Worm (Caenorhabditis elegans) whole organism, mixed stage, embryonic: ENCODE measurements around the gene K04C1.5.

Source experiments
- M03D4.4 ChIP-seq: sonication (generic microtip); optimal IDR thresholded peaks from 2 replicates; lab custom pipeline; 2017; ENCODE audit warnings: mild to moderate bottlenecking, missing genetic modification characterization, missing compliant biosample characterization
- bed-3 ChIP-seq: fragments of 200-800 bp; sonication (Bioruptor generic); optimal IDR thresholded peaks from 3 replicates; lab custom pipeline; 2018; ENCODE audit warnings: mild to moderate bottlenecking, missing genetic modification characterization, moderate library complexity, missing compliant biosample characterization
- blmp-1 ChIP-seq: fragments of 150-350 bp; optimal IDR thresholded peaks from 2 replicates; lab custom pipeline; 2014; ENCODE audit warnings: missing biosample characterization, missing genetic modification characterization
- ceh-39 ChIP-seq: fragments of 150-350 bp; optimal IDR thresholded peaks from 2 replicates; lab custom pipeline; 2014; ENCODE audit warnings: missing biosample characterization, missing genetic modification characterization
- ceh-43 ChIP-seq: fragments of 200-800 bp; sonication (Bioruptor generic); optimal IDR thresholded peaks from 2 replicates; lab custom pipeline; 2018; ENCODE audit warnings: mild to moderate bottlenecking, missing genetic modification characterization, moderate library complexity, missing compliant biosample characterization
- ceh-83 ChIP-seq: fragments of 200-800 bp; sonication (Bioruptor generic); optimal IDR thresholded peaks from 2 replicates; lab custom pipeline; 2018; ENCODE audit warnings: mild to moderate bottlenecking, missing genetic modification characterization, missing compliant biosample characterization
- ces-1 ChIP-seq: fragments of 150-350 bp; optimal IDR thresholded peaks from 2 replicates; lab custom pipeline; 2014; ENCODE audit warnings: missing biosample characterization, missing genetic modification reagents, missing genetic modification characterization
- cnd-1 ChIP-seq: fragments of 200-800 bp; sonication (Bioruptor generic); optimal IDR thresholded peaks from 2 replicates; lab custom pipeline; 2018; ENCODE audit warnings: mild to moderate bottlenecking, missing genetic modification characterization, missing compliant biosample characterization
- drap-1 ChIP-seq: fragments of 200-800 bp; sonication (Bioruptor generic); optimal IDR thresholded peaks from 3 replicates; lab custom pipeline; 2018; ENCODE audit warnings: mild to moderate bottlenecking, missing genetic modification characterization, missing compliant biosample characterization
- elt-3 ChIP-seq: fragments of 150-350 bp; optimal IDR thresholded peaks from 2 replicates; lab custom pipeline; 2014; ENCODE audit warnings: missing biosample characterization, missing genetic modification characterization
- flh-1 ChIP-seq: fragments of 200-800 bp; sonication (Bioruptor generic); optimal IDR thresholded peaks from 2 replicates; lab custom pipeline; 2018; ENCODE audit warnings: mild to moderate bottlenecking, missing genetic modification characterization, moderate library complexity, missing compliant biosample characterization
- ham-2 ChIP-seq: fragments of 200-800 bp; sonication (Bioruptor generic); optimal IDR thresholded peaks from 2 replicates; lab custom pipeline; 2018; ENCODE audit warnings: mild to moderate bottlenecking, missing genetic modification characterization, missing compliant biosample characterization
- hlh-1 ChIP-seq: fragments of 150-350 bp; optimal IDR thresholded peaks from 2 replicates; lab custom pipeline; 2014; ENCODE audit warnings: missing biosample characterization, missing genetic modification reagents, missing genetic modification characterization
- lin-32 ChIP-seq: fragments of 200-800 bp; sonication (Bioruptor generic); optimal IDR thresholded peaks from 2 replicates; lab custom pipeline; 2018; ENCODE audit warnings: mild to moderate bottlenecking, missing genetic modification characterization, missing compliant biosample characterization
- lsy-2 ChIP-seq: fragments of 150-350 bp; optimal IDR thresholded peaks from 2 replicates; lab custom pipeline; 2014; ENCODE audit warnings: missing biosample characterization, missing genetic modification characterization
- mep-1 ChIP-seq: fragments of 150-350 bp; optimal IDR thresholded peaks from 2 replicates; lab custom pipeline; 2017; ENCODE audit warnings: missing biosample characterization, missing genetic modification reagents, missing genetic modification characterization, inconsistent platforms
- mls-2 ChIP-seq: sonication (generic microtip); optimal IDR thresholded peaks from 2 replicates; lab custom pipeline; 2016; ENCODE audit warnings: mild to moderate bottlenecking, missing genetic modification characterization, moderate library complexity, missing compliant biosample characterization
- nhr-12 ChIP-seq: fragments of 150-350 bp; optimal IDR thresholded peaks from 2 replicates; lab custom pipeline; 2014; ENCODE audit warnings: missing biosample characterization, missing genetic modification characterization
- nhr-2 ChIP-seq: fragments of 150-350 bp; optimal IDR thresholded peaks from 2 replicates; lab custom pipeline; 2014; ENCODE audit warnings: missing biosample characterization, missing genetic modification characterization
- nhr-237 ChIP-seq: fragments of 150-350 bp; optimal IDR thresholded peaks from 2 replicates; lab custom pipeline; 2014; ENCODE audit warnings: missing biosample characterization, missing genetic modification characterization
- nhr-28 ChIP-seq: fragments of 150-350 bp; optimal IDR thresholded peaks from 2 replicates; lab custom pipeline; 2014; ENCODE audit warnings: missing biosample characterization, missing genetic modification characterization
- pha-4 ChIP-seq: fragments of 150-350 bp; optimal IDR thresholded peaks from 2 replicates; lab custom pipeline; 2018; ENCODE audit warnings: missing biosample characterization, missing genetic modification reagents, missing genetic modification characterization
- sem-2 ChIP-seq: fragments of 200-800 bp; sonication (Bioruptor generic); optimal IDR thresholded peaks from 2 replicates; lab custom pipeline; 2018; ENCODE audit warnings: mild to moderate bottlenecking, missing genetic modification characterization, missing compliant biosample characterization
- snpc-4 ChIP-seq: fragments of 150-350 bp; optimal IDR thresholded peaks from 2 replicates; lab custom pipeline; 2014; ENCODE audit warnings: missing biosample characterization, missing genetic modification characterization
- sptf-1 ChIP-seq: sonication (generic microtip); optimal IDR thresholded peaks from 2 replicates; lab custom pipeline; 2017; ENCODE audit warnings: mild to moderate bottlenecking, missing genetic modification characterization, moderate library complexity, missing compliant biosample characterization
- tbx-8 ChIP-seq: fragments of 200-800 bp; sonication (Bioruptor generic); optimal IDR thresholded peaks from 2 replicates; lab custom pipeline; 2018; ENCODE audit warnings: mild to moderate bottlenecking, missing genetic modification characterization, moderate library complexity, missing compliant biosample characterization
- unc-120 ChIP-seq: sonication (generic microtip); optimal IDR thresholded peaks from 2 replicates; lab custom pipeline; 2017; ENCODE audit warnings: missing genetic modification characterization, missing compliant biosample characterization; ENCODE audit not compliant: poor library complexity, severe bottlenecking
- unc-62 ChIP-seq: fragments of 150-350 bp; optimal IDR thresholded peaks from 2 replicates; lab custom pipeline; 2014; ENCODE audit warnings: missing biosample characterization, missing genetic modification reagents, missing genetic modification characterization
- ztf-11 ChIP-seq: fragments of 150-350 bp; optimal IDR thresholded peaks from 2 replicates; lab custom pipeline; 2014; ENCODE audit warnings: missing biosample characterization, missing genetic modification characterization

K04C1.5 gene

ce11 chrX:14234932-14235331 lies 12.9 kb upstream of the K04C1.5 start, which contains the start of gene srg-37:
Gene srg-37 (minus strand): TSS chrX:14235032.
- TF ChIP-seq nhr-237 (tag; lab: Kevin White, UChicago) (no peak), ceh-83 (GFP tag; lab: Kevin White, UChicago) (no peak), unc-62 (GFP tag; lab: Kevin White, UChicago) (no peak), ham-2 (no peak), flh-1 (GFP tag; lab: Kevin White, UChicago) (no peak), elt-3 (tag; lab: Kevin White, UChicago) (no peak), tbx-8 (no peak), lin-32 (no peak), ces-1 (GFP tag; lab: Kevin White, UChicago) (no peak), unc-120 (tag; lab: Kevin White, UChicago) (no peak), drap-1 (no peak), snpc-4 (tag; lab: Kevin White, UChicago) (no peak), sptf-1 (tag; lab: Kevin White, UChicago) (no peak), M03D4.4 (tag; lab: Kevin White, UChicago) (no peak), ceh-43 (GFP tag; lab: Kevin White, UChicago) (no peak), cnd-1 (no peak), mep-1 (tag; lab: Kevin White, UChicago) (no peak), nhr-2 (tag; lab: Kevin White, UChicago) (no peak), nhr-12 (tag; lab: Kevin White, UChicago) (no peak)
- TF ChIP-seq, all 35 proteins: peak for 0

- TF ChIP-seq sptf-1 (tag; lab: Kevin White, UChicago): peak; percentile 27
- TF ChIP-seq elt-3 (tag; lab: Kevin White, UChicago): no peak
Measured at ce11 chrX:14236121-14236824, 11.6 kb upstream of the K04C1.5 start.

DNA sequence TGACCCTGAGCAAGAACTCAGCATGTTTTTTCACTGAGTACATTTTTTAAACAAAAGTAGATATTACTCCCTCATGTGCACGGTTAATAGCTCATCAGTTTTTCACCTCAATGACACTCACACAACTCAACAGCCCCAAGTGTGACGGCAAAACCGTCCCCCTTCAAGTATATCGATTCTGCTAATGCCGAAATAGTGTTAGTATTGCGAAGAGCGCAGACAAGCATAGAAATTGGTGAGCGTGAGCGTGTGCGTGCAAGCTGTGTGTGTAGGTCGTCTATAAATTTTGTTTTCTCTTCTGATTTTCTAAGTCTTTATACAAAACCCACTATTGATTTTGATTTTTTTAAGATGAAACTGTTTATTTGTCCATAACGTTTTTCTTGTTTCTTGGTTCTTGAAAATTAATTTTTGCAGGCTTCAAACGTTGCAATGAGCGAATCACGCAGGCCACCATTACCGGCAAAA lies 9.5 kb upstream of the K04C1.5 start, which contains the start of gene K04C1.2:
K04C1.2 (plus strand) TSS at position 418 of the 468 bp plus-strand sequence.
- TF ChIP-seq lsy-2: no peak
- no peak for TF ChIP-seq snpc-4 (tag; lab: Kevin White, UChicago)
- TF ChIP-seq unc-120 (tag; lab: Kevin White, UChicago): peak; percentile 16
- TF ChIP-seq ceh-39 (tag; lab: Kevin White, UChicago): peak; percentile 95
- TF ChIP-seq ceh-43 (GFP tag; lab: Kevin White, UChicago): no peak
- no peak for TF ChIP-seq nhr-237 (tag; lab: Kevin White, UChicago)
- TF ChIP-seq ces-1 (GFP tag; lab: Kevin White, UChicago): peak; percentile 68
- peak; percentile 59 for TF ChIP-seq ham-2
- TF ChIP-seq, all 35 proteins: peak for 4

DNA sequence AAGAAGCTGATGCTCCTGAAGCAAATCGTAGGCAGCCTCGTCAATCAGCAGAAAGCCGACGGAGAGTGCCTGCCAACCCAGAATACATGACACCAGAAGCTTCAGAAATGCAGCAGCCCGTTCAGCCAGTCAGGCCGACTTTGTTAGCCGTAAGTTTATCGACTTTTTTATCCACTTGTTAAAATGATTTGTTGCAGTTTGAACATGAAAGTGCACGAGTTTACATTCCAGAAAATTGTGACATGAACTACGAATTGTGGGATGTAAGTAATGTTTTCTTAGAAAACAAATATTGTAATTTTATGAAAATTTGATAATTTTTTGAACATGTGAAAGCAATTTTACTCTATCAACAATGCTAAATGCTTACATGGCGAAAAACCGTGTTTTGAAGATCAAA lies 7.6 kb upstream of the K04C1.5 start:
- TF ChIP-seq nhr-12 (tag; lab: Kevin White, UChicago) (no peak), sem-2 (no peak), ceh-39 (tag; lab: Kevin White, UChicago) (no peak), ceh-43 (GFP tag; lab: Kevin White, UChicago) (no peak), elt-3 (tag; lab: Kevin White, UChicago) (no peak), ceh-83 (GFP tag; lab: Kevin White, UChicago) (no peak), nhr-237 (tag; lab: Kevin White, UChicago) (no peak), lin-32 (no peak), unc-120 (tag; lab: Kevin White, UChicago) (no peak), nhr-2 (tag; lab: Kevin White, UChicago) (no peak)

ce11 chrX:14241531-14241930 lies 6.3 kb upstream of the K04C1.5 start:
- TF ChIP-seq ceh-39 (tag; lab: Kevin White, UChicago): no peak
- TF ChIP-seq hlh-1 (tag; lab: Kevin White, UChicago): no peak
- TF ChIP-seq flh-1 (GFP tag; lab: Kevin White, UChicago): no peak
- no peak for TF ChIP-seq lsy-2
- TF ChIP-seq nhr-28 (tag; lab: Kevin White, UChicago): no peak
- TF ChIP-seq mls-2: no peak
- no peak for TF ChIP-seq ztf-11
- no peak for TF ChIP-seq ceh-43 (GFP tag; lab: Kevin White, UChicago)
- no peak for TF ChIP-seq lin-32
- no peak for TF ChIP-seq bed-3 (GFP tag; lab: Kevin White, UChicago)
- no peak for TF ChIP-seq unc-62 (GFP tag; lab: Kevin White, UChicago)
- TF ChIP-seq ces-1 (GFP tag; lab: Kevin White, UChicago): no peak
- TF ChIP-seq ceh-83 (GFP tag; lab: Kevin White, UChicago): no peak
- TF ChIP-seq pha-4: no peak
- TF ChIP-seq sem-2: no peak
- TF ChIP-seq blmp-1 (tag; lab: Kevin White, UChicago): no peak
- no peak for TF ChIP-seq ham-2
- TF ChIP-seq elt-3 (tag; lab: Kevin White, UChicago): no peak
